Worm (Caenorhabditis elegans): ENCODE data around the gene nlp-101.
A peak's percentile ranks its signal among the peaks of the same experiment; 100 is the strongest.

ce11 chrX:7794306-7794743 lies 44.4 kb upstream of the nlp-101 start:
- TF ChIP-seq madf-3 (GFP tag; IDR thresholded peaks at IDR 0.05) (no peak), nhr-90 (tag; optimal IDR thresholded peaks at IDR 0.05) (peak; percentile 76), ama-1 (optimal IDR thresholded peaks at IDR 0.05) (no peak), ama-1 (GFP tag; optimal IDR thresholded peaks at IDR 0.05) (peak in 1 of 2 experiments; percentile 44), egrh-3 (GFP tag; IDR thresholded peaks at IDR 0.05) (peak; percentile 25; the same call in 1 of the 2 replicates)
